Worm (Caenorhabditis elegans): Measurements from ENCODE around the gene F17C11.4.

ce11 chrV:10921747-10922146 is 29.9 kb upstream of the F17C11.4 start, which contains the start of gene nas-31:
- TF ChIP-seq nhr-11 (tag; optimal IDR thresholded peaks at IDR 0.05) (no peak), lin-39 (tag; optimal IDR thresholded peaks at IDR 0.05) (no peak), jun-1 (tag; optimal IDR thresholded peaks at IDR 0.05) (no peak), nhr-71 (tag; optimal IDR thresholded peaks at IDR 0.05) (no peak), lsy-2 (tag; optimal IDR thresholded peaks at IDR 0.05) (no peak), nhr-237 (tag; optimal IDR thresholded peaks at IDR 0.05) (no peak), fkh-10 (GFP tag; optimal IDR thresholded peaks at IDR 0.05) (no peak), tbx-2 (tag; optimal IDR thresholded peaks at IDR 0.05) (no peak), aha-1 (tag; optimal IDR thresholded peaks at IDR 0.05) (no peak), ztf-11 (tag; optimal IDR thresholded peaks at IDR 0.05) (no peak), unc-86 (tag; optimal IDR thresholded peaks at IDR 0.05) (no peak), sox-4 (tag; optimal IDR thresholded peaks at IDR 0.05) (no peak)
